Fruit fly (Drosophila melanogaster) whole organism: ENCODE results near the gene Ctu2.

Experiments
- CG8478 ChIP-seq: fragments of >200 bp; optimal IDR thresholded peaks from 2 replicates; lab custom pipeline; 2018; ENCODE audit warnings: inconsistent platforms
- Dll ChIP-seq: fragments of >200 bp; optimal IDR thresholded peaks from 2 replicates; lab custom pipeline; 2017
- EcR ChIP-seq, 2 experiments: fragments of >200 bp; optimal IDR thresholded peaks; 2 replicates each; lab custom pipeline; 2017; ENCODE audit warnings: missing biosample characterization in 2 of 2, missing genetic modification characterization in 2 of 2, missing genetic modification reagents in 2 of 2
- pan ChIP-seq: fragments of >200 bp; optimal IDR thresholded peaks from 2 replicates; lab custom pipeline; 2017
- psq ChIP-seq: fragments of >200 bp; optimal IDR thresholded peaks from 2 replicates; lab custom pipeline; 2017
- usp ChIP-seq: fragments of >200 bp; optimal IDR thresholded peaks from 2 replicates; lab custom pipeline; 2017; ENCODE audit warnings: missing biosample characterization, missing genetic modification characterization, mixed read lengths

Ctu2 gene

DNA sequence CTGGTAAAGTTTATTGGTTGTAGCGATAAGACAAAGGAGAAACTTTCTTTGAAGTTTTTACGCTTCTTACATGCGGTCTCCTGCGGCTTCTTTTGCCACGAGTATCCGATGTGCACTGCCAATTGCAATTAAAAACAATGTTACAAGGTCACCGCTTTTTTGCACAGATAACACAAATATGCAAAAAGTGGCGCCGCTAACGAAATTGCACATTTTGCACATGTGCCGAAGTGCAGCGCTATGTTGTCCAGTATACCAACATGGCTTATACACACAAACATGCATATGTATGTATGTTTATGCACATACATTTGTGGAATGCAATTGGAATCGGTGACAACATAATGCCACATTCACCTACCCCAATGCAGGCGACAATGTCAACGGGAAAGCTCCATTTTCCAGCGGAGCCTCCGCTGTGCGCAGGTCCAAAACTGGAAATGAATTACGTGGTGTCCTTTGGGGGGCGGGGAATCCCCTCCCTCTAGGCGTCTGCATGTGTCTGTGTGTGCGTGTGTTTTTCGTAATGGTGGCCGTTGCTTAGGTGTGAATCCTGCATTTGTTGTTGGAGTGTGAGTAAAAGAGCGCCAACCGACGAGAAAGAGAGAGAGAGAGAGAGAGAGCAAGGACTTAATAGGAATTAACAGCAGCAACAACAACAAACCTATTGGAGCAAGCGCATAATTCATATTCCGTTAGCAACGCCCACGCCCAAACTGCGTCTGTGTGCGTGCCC lies 13.6 kb downstream of the Ctu2 start:
- no peak for TF ChIP-seq CG8478
- no peak for TF ChIP-seq psq
- TF ChIP-seq EcR (GFP tag; optimal IDR thresholded peaks at IDR 0.05; lab: Kevin White, UChicago), result no peak
- no peak for TF ChIP-seq Dll
- no peak for TF ChIP-seq usp
- TF ChIP-seq pan, result no peak

DNA sequence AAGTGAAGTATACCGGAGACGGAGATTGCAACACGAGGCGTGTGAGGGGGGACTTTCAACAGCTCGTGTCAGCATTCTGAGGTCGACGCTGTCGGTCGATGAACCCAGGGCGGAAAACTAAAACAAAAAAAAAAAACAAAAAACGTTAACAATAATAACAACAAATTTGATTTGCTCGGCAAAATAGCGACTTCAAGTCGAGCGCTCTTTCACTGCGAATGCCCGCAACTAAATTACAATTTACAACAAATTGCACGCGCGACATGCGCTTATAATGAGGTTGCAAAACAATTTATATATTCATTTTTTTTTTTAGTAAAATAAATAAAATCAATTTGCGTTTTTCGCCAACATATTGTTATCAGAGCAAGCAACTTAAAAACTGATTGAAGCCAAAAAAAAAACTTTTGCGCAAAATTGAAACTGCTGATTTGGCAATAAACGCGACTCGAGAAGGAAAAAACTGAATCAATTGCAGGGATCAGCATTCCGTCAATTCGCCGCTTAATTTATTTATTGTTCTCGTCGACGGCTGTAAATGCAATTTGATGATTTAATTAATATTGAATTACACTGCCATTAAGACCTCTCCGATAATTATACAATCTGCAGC lies 19.6 kb downstream of the Ctu2 start:
- no peak for TF ChIP-seq usp
- TF ChIP-seq pan, result no peak
- TF ChIP-seq CG8478, result no peak
- no peak for TF ChIP-seq Dll
- no peak for TF ChIP-seq psq
- no peak for TF ChIP-seq EcR (GFP tag; optimal IDR thresholded peaks at IDR 0.05; lab: Kevin White, UChicago)

DNA sequence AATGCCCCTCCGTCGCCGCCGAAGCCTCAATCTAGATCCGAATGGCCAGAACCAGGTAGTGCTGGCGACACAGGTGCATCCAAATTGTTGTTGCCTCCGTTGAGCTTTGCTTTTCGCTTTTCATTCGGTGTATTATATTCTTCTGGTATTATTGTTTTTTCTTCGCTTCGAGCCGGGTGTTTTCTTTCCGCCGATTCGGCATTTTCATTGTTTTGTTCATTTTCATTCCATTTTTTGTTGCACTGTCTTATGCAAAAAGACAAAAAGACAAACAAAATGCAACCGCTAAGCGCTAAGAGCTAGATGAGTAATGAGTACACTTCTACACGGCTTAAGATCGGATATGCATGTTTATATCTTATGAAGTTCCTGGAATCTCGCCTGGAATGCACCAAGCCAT lies 20.8 kb downstream of the Ctu2 start:
- TF ChIP-seq usp (no peak), EcR (GFP tag; optimal IDR thresholded peaks at IDR 0.05; lab: Kevin White, UChicago) (no peak), psq (no peak)

DNA sequence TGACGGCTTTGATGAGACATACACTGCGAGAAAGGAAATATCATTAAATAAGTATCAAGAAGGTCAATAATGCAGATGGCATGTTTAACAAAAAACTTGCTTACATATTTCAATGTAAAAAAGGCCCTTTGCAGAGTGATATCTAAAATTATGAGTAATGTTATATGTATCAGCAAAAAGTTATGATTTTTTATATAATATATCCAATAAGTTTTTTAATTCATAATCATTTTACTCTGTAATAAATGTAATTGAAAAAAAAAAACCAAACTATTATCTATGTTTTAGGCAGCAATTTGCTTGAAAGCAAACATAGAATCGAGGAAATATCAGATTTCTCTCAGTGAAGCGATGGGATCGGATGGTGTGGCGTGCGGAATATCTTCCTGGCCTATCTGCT lies 23.3 kb downstream of the Ctu2 start:
- TF ChIP-seq pan (no peak), EcR (GFP tag; optimal IDR thresholded peaks at IDR 0.05; lab: Kevin White, UChicago) (no peak), usp (no peak), psq (no peak), Dll (no peak), CG8478 (no peak)

DNA sequence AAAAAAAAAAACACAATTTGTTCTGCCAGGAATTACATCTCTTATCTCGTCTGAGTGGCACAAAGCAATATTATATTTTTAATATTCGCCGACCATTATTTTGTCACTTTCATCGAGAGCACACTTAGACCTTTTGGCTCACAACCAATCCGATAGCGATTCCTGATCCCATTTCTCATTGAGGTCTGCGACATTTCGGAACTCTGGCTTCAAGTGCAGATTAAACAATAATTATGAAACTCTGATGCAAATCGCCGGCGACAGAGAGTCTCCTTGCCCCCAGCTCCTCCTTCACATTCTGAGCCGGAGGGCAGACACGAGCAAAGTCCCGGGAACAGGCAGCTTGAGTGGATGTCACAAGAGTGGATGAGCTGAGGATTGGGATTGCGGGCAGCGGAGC lies 24.0 kb downstream of the Ctu2 start:
- no peak for TF ChIP-seq pan
- TF ChIP-seq usp, result no peak
- TF ChIP-seq CG8478, result no peak
- no peak for TF ChIP-seq psq
- no peak for TF ChIP-seq EcR (GFP tag; optimal IDR thresholded peaks at IDR 0.05; lab: Kevin White, UChicago)
- no peak for TF ChIP-seq Dll

DNA sequence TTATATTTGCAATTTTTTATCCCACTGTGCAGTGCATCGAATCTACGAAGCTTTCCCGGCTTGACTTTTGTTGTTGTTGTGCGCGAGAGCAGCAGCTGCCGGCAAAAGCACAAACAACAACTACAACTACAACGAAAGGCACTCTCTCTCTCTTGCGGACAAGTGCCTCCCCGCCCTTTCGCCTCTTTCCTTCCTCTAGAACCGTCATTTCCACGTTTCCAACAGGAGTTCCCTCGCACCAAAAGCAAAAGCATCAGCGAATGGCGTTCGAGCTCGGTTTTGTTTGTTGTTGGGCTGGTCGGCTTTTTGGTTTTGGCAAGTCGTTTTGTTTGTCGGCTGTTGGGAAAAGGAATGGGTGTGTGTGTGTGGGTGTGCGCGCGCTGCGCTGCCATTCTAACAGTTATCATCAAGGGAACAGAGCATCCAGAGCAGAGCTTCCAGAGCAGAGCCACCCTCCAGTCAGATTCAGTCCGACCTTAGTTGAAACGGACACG lies 29.2 kb downstream of the Ctu2 start, which contains the start of gene tj:
tj (plus strand) TSS at position 444 of the 494 bp plus-strand sequence.
- peak; percentile 35 for TF ChIP-seq Dll
- TF ChIP-seq CG8478, result no peak

DNA sequence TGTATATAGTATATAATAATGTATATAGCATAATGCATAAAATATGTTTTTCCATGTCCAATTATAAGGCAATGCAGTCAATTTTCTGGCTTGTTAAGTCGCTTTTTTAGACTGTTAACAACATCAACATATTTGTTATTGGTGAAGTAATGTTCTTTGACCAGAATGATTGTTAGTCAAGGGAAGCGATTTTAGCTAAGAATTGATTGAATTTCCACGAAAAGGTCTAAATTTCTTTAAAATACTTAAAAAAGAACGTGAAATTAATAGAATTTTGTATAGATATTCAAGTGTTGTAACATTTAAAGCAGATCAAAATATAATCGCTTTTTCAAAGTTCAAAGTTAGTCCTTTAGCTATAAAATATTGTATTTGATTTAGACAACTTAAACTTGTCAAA lies 29.6 kb downstream of the Ctu2 start:
- TF ChIP-seq CG8478, result no peak
- no peak for TF ChIP-seq pan
- TF ChIP-seq Dll, result no peak
- TF ChIP-seq EcR (GFP tag; optimal IDR thresholded peaks at IDR 0.05; lab: Kevin White, UChicago), result no peak
- TF ChIP-seq psq, result no peak
- TF ChIP-seq usp, result no peak

DNA sequence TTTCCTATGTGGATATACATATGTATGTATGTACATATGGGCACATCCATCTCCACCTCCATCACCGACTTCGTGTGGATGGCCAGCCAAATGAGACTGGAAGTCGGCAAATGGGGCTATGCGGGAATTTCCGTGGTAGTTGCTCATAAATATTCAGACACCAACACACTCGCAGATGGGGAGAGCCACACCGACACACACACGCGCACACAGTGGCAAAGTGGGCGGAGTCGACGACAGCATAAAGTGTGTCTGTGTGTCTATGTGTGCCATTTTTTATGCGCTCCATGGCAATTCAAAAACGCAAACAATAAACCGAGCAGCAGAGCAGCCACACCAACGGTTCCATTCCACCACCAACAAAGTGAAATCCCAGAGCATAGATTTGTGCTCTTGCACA lies 30.2 kb downstream of the Ctu2 start:
- TF ChIP-seq psq (no peak), Dll (no peak), EcR (GFP tag; optimal IDR thresholded peaks at IDR 0.05; lab: Kevin White, UChicago) (no peak), usp (no peak), CG8478 (no peak), pan (no peak)

DNA sequence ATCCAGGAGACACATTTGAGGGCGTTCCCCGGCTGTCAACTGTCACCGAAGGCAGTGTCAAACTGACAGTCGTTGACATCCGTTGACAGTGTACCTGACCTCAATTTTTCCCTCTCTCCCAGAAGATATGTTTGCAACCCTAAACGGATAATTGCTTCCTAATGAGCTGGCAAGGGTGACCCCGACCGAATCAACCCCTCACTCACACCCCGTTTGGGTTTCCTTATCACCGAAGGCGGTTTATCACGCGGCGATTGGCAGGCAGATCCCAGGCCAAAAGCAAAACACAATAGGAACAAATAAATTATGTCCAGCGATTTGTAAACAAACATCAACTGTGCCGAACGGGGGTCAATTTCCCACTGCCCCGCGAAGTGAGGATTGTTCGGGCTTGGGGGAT lies 33.6 kb downstream of the Ctu2 start:
- TF ChIP-seq pan, result no peak
- TF ChIP-seq psq, result no peak
- no peak for TF ChIP-seq usp
- TF ChIP-seq CG8478, result no peak
- no peak for TF ChIP-seq Dll
- TF ChIP-seq EcR (GFP tag; optimal IDR thresholded peaks at IDR 0.05; lab: Kevin White, UChicago), result no peak

DNA sequence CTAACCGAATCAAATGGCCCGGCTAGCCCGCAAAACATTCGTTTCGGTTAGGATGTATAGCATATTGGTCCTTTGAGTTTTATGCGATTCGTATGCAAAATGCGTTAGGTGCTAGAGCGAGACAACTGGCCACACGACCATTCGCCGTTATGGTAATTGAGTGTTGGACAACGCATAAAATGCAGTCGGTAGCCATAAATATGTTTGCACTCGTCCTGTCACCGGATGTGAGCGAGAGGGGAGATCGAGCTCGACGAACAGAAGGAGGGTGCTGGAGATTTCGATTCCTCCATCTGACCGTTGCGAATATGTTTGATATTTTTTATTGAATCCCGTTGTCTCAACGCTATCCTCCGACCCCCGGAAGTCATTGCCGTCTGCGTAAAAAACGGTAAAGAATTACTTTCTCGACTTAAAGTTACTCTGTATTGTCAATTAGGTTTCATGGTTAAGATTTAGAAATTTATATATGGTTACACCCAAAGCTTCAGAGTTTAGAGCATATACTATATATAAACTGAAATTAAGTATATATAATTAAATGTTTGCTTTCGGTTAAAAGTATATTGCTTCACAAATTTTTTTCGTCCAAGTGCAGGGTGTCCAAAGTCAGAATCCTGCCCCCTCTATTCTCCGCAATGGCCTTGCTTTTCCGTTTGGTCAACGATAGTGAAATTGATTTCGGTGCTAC lies 35.0 kb downstream of the Ctu2 start:
- TF ChIP-seq psq (no peak), EcR (GFP tag; optimal IDR thresholded peaks at IDR 0.05; lab: Kevin White, UChicago) (no peak), usp (no peak), Dll (no peak), CG8478 (no peak), pan (no peak)

DNA sequence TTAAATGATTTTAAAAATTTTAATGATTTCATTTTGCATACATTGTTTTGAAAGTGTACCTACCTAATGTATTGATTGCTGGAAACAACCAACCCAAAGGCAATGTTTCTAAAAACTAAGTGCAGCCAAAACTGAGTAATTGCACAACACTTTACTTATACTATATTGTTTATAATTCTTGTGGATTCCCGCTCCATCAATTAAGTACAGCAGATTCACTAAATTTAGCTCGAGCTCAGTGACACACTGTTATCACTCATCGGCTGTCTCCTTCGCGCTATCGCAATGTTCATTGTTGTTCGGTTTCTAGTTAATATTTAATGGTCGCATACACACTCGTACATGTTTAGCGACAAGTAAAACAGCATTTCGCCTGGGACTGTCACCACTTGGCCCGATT lies 37.3 kb downstream of the Ctu2 start:
- TF ChIP-seq CG8478, result no peak
- no peak for TF ChIP-seq usp
- no peak for TF ChIP-seq pan
- TF ChIP-seq EcR (GFP tag; optimal IDR thresholded peaks at IDR 0.05; lab: Kevin White, UChicago), result no peak
- no peak for TF ChIP-seq Dll
- no peak for TF ChIP-seq psq

DNA sequence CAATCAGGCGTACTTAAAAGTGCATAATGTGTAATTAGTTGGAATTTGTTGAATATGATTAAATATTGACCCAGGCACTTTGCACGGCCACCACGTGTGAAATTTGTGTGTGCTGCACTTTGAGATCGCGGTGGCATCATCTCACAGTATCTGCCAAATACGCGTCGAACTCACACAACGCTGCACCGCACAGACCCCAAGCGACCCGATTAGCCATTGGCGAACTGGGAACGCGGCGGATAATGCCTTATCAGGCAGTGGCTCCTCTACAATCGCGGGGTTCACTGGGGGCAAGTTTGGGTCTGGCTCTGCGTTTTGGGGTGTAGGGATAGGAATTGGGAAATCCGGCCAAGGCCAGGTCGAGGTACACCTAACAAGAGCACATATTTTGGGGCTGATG lies 37.8 kb downstream of the Ctu2 start:
- TF ChIP-seq EcR (GFP tag; optimal IDR thresholded peaks at IDR 0.05; lab: Kevin White, UChicago) (no peak), CG8478 (no peak), psq (no peak), Dll (no peak), pan (no peak), usp (no peak)

DNA sequence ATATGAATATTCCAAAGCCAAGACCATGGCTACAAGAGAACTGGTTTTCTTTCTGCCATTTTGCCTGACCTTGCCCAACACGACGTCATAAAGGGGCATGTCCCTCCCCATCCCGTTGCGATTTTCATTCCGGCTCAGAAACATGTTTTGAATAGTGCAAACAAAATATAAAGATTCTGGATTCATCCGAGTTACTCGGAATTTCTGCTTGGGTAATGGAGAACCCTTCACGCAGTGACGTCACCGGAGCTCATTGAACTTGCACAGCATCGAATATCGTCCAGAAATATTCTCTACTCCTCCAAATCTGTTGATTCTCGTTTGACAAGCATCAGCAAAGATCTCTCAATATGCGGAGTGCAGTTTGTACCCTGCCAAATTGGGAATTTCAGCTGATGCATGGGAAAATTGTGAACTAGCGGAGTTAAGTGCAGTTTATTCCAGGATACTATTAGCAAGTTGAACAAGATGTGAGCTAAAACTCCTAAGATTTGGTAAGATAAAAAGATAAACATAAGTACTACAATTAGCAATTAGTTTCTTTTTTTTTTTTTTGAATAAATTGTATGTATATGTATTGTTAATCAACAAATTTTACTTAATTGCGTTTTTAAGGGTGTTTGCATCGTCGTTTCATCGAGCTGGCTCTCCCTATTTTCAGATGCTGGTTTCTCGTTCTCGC lies 38.8 kb downstream of the Ctu2 start, which contains the start of gene CG10026:
CG10026 (plus strand) TSS at position 187 of the 682 bp plus-strand sequence.
- TF ChIP-seq CG8478 (no peak), psq (no peak), Dll (no peak), EcR (GFP tag; optimal IDR thresholded peaks at IDR 0.05; lab: Kevin White, UChicago) (peak in 1 of 2 experiments; percentile 93)
